Fruit fly (Drosophila melanogaster) whole organism, embryonic: ENCODE results near the gene fusl.

ENCODE experiments used
- Antp ChIP-seq: fragments of 200-800 bp; sonication (Bioruptor generic); optimal IDR thresholded peaks from 3 replicates; lab custom pipeline; 2016; ENCODE audit warnings: missing biosample characterization, missing genetic modification characterization
- Atf-2 ChIP-seq: fragments of 200-800 bp; sonication (Bioruptor generic); optimal IDR thresholded peaks from 2 replicates; lab custom pipeline; 2016; ENCODE audit warnings: missing biosample characterization, missing genetic modification characterization
- Blimp-1 ChIP-seq: fragments of 200-800 bp; sonication (Bioruptor generic); optimal IDR thresholded peaks from 3 replicates; lab custom pipeline; 2018; ENCODE audit warnings: missing biosample characterization, missing genetic modification characterization, mild to moderate bottlenecking, moderate library complexity, missing genetic modification reagents
- CG11093 ChIP-seq: fragments of 200-800 bp; sonication (Bioruptor generic); IDR thresholded peaks from 3 replicates; pipeline ENCODE4 v1.3.6; 2022; ENCODE audit warnings: missing biosample characterization, missing genetic modification characterization
- CG12744 ChIP-seq: fragments of 200-800 bp; sonication (Bioruptor generic); optimal IDR thresholded peaks from 2 replicates; lab custom pipeline; 2016; ENCODE audit warnings: missing biosample characterization, missing genetic modification characterization
- CG1602 ChIP-seq: fragments of 200-800 bp; sonication (Bioruptor generic); optimal IDR thresholded peaks from 3 replicates; lab custom pipeline; 2016; ENCODE audit warnings: missing biosample characterization, missing genetic modification characterization
- CG17328 ChIP-seq: fragments of 200-800 bp; sonication (Bioruptor generic); IDR thresholded peaks from 2 replicates; pipeline ENCODE4 v1.3.6; 2022; ENCODE audit warnings: missing biosample characterization, missing genetic modification characterization
- CG17385 ChIP-seq: fragments of 200-800 bp; sonication (Bioruptor generic); optimal IDR thresholded peaks from 3 replicates; lab custom pipeline; 2018; ENCODE audit warnings: missing biosample characterization, mild to moderate bottlenecking, missing genetic modification characterization
- CG17829 ChIP-seq: fragments of 200-800 bp; optimal IDR thresholded peaks from 2 replicates; lab custom pipeline; 2019; ENCODE audit warnings: missing biosample characterization, mild to moderate bottlenecking, missing genetic modification characterization, moderate library complexity
- CG17912 ChIP-seq: fragments of 200-800 bp; sonication (Bioruptor generic); optimal IDR thresholded peaks from 2 replicates; lab custom pipeline; 2018; ENCODE audit warnings: missing biosample characterization, mild to moderate bottlenecking, missing genetic modification characterization
- CG2199 ChIP-seq: fragments of 200-800 bp; sonication (Bioruptor generic); IDR thresholded peaks from 3 replicates; pipeline ENCODE4 v1.3.6; 2022; ENCODE audit warnings: missing biosample characterization, missing genetic modification characterization
- CG3065 ChIP-seq: fragments of 200-800 bp; sonication (Bioruptor generic); optimal IDR thresholded peaks from 2 replicates; lab custom pipeline; 2016; ENCODE audit warnings: missing biosample characterization, missing genetic modification characterization
- CG32532 ChIP-seq: fragments of 200-800 bp; sonication (Bioruptor generic); IDR thresholded peaks from 2 replicates; pipeline ENCODE4 v1.3.6; 2022; ENCODE audit warnings: missing biosample characterization, missing genetic modification characterization
- CG32772 ChIP-seq: fragments of 200-800 bp; sonication (Bioruptor generic); IDR thresholded peaks from 2 replicates; pipeline ENCODE4 v1.3.6; 2022; ENCODE audit warnings: missing biosample characterization, missing genetic modification characterization
- CG3407 ChIP-seq: fragments of 200-800 bp; sonication (Bioruptor generic); optimal IDR thresholded peaks from 2 replicates; lab custom pipeline; 2018; ENCODE audit warnings: missing biosample characterization, mild to moderate bottlenecking, missing genetic modification characterization
- CG3838 ChIP-seq: fragments of 200-800 bp; sonication (Bioruptor generic); optimal IDR thresholded peaks from 3 replicates; lab custom pipeline; 2016; ENCODE audit warnings: missing biosample characterization, missing genetic modification characterization
- CG6854 ChIP-seq: fragments of 200-800 bp; sonication (Bioruptor generic); optimal IDR thresholded peaks from 3 replicates; lab custom pipeline; 2017; ENCODE audit warnings: missing biosample characterization, mild to moderate bottlenecking, missing genetic modification characterization
- CTCF ChIP-seq: fragments of 200-800 bp; sonication (Bioruptor generic); optimal IDR thresholded peaks from 2 replicates; lab custom pipeline; 2017; ENCODE audit warnings: missing biosample characterization, mild to moderate bottlenecking, missing genetic modification characterization, moderate library complexity
- Hr3 ChIP-seq: fragments of 200-800 bp; sonication (Bioruptor generic); optimal IDR thresholded peaks from 3 replicates; lab custom pipeline; 2016; ENCODE audit warnings: missing biosample characterization, missing genetic modification characterization
- Hr78 ChIP-seq, 2 experiments: fragments of 200-800 bp in 1 of 2; fragments of >200 bp in 1 of 2; sonication (Bioruptor generic) in 1 of 2; optimal IDR thresholded peaks; 2 replicates each; lab custom pipeline; 2017 to 2019; ENCODE audit warnings: missing biosample characterization in 2 of 2, missing genetic modification characterization in 2 of 2, mild to moderate bottlenecking in 1 of 2, moderate library complexity in 1 of 2
- Lim3 ChIP-seq: fragments of 200-800 bp; sonication (Bioruptor generic); IDR thresholded peaks from 2 replicates; pipeline ENCODE4 v1.3.6; 2022; ENCODE audit warnings: missing biosample characterization, missing genetic modification characterization
- Mrtf ChIP-seq: fragments of 200-800 bp; sonication (Bioruptor generic); IDR thresholded peaks from 3 replicates; pipeline ENCODE4 v1.3.6; 2022; ENCODE audit warnings: missing biosample characterization, missing genetic modification characterization
- NC2α ChIP-seq: fragments of 200-800 bp; sonication (Bioruptor generic); optimal IDR thresholded peaks from 2 replicates; lab custom pipeline; 2016; ENCODE audit warnings: missing biosample characterization, missing genetic modification characterization
- Poxn ChIP-seq: fragments of 200-800 bp; sonication (Bioruptor generic); IDR thresholded peaks from 2 replicates; pipeline ENCODE4 v1.3.6; 2022; ENCODE audit warnings: missing biosample characterization, missing genetic modification characterization
- Ravus ChIP-seq: fragments of 200-800 bp; sonication (Bioruptor generic); IDR thresholded peaks from 2 replicates; pipeline ENCODE4 v1.3.6; 2022; ENCODE audit warnings: missing biosample characterization, missing genetic modification characterization
- Six4 ChIP-seq: fragments of 200-800 bp; sonication (Bioruptor generic); optimal IDR thresholded peaks from 2 replicates; lab custom pipeline; 2016; ENCODE audit warnings: missing biosample characterization, missing genetic modification characterization
- TFAM ChIP-seq: fragments of 200-800 bp; sonication (Bioruptor generic); optimal IDR thresholded peaks from 2 replicates; lab custom pipeline; 2017; ENCODE audit warnings: missing biosample characterization, missing genetic modification characterization, inconsistent platforms
- Usf ChIP-seq: fragments of 200-800 bp; sonication (Bioruptor generic); optimal IDR thresholded peaks from 2 replicates; lab custom pipeline; 2017; ENCODE audit warnings: missing genotype, missing biosample characterization, missing genetic modification characterization
- ash1 ChIP-seq: fragments of 200-800 bp; sonication (Bioruptor generic); optimal IDR thresholded peaks from 2 replicates; lab custom pipeline; 2018; ENCODE audit warnings: missing biosample characterization, mild to moderate bottlenecking, missing genetic modification characterization
- az2 ChIP-seq: fragments of 200-800 bp; sonication (Bioruptor generic); optimal IDR thresholded peaks from 3 replicates; lab custom pipeline; 2016; ENCODE audit warnings: missing biosample characterization, missing genetic modification characterization
- bab2 ChIP-seq: fragments of 200-800 bp; sonication (Bioruptor generic); optimal IDR thresholded peaks from 2 replicates; lab custom pipeline; 2016; ENCODE audit warnings: missing biosample characterization, missing genetic modification characterization
- bcd ChIP-seq: fragments of 200-800 bp; sonication (Bioruptor generic); optimal IDR thresholded peaks from 2 replicates; lab custom pipeline; 2017; ENCODE audit warnings: missing biosample characterization, mild to moderate bottlenecking, missing genetic modification characterization
- ci ChIP-seq: fragments of 200-800 bp; sonication (Bioruptor generic); IDR thresholded peaks from 3 replicates; pipeline ENCODE4 v1.3.6; 2022; ENCODE audit warnings: missing biosample characterization, missing genetic modification characterization
- croc ChIP-seq: fragments of 200-800 bp; sonication (Bioruptor generic); conservative IDR thresholded peaks from 3 replicates; pipeline ENCODE4 v1.3.6; 2022; ENCODE audit warnings: missing biosample characterization, missing genetic modification characterization
- crp ChIP-seq, 2 experiments: fragments of 200-800 bp; sonication (Bioruptor generic); optimal IDR thresholded peaks; 2 replicates in 1 of 2; 3 replicates in 1 of 2; lab custom pipeline; 2017; ENCODE audit warnings: missing biosample characterization in 2 of 2, missing genetic modification characterization in 2 of 2, mild to moderate bottlenecking in 1 of 2, moderate library complexity in 1 of 2
- dmrt99B ChIP-seq: fragments of 200-800 bp; sonication (Bioruptor generic); optimal IDR thresholded peaks from 2 replicates; lab custom pipeline; 2018; ENCODE audit warnings: missing biosample characterization, mild to moderate bottlenecking, missing genetic modification characterization, moderate library complexity
- fru ChIP-seq: fragments of >200 bp; optimal IDR thresholded peaks from 2 replicates; lab custom pipeline; 2017
- ftz-f1 ChIP-seq: fragments of 200-800 bp; sonication (Bioruptor generic); optimal IDR thresholded peaks from 2 replicates; lab custom pipeline; 2016; ENCODE audit warnings: missing biosample characterization, missing genetic modification characterization
- gce ChIP-seq: fragments of 200-800 bp; sonication (Bioruptor generic); IDR thresholded peaks from 3 replicates; pipeline ENCODE4 v1.3.6; 2022; ENCODE audit warnings: missing biosample characterization, missing genetic modification characterization
- hth ChIP-seq: fragments of >200 bp; optimal IDR thresholded peaks from 2 replicates; lab custom pipeline; 2017; ENCODE audit warnings: inconsistent platforms
- inv ChIP-seq: fragments of 200-800 bp; sonication (Bioruptor generic); IDR thresholded peaks from 2 replicates; pipeline ENCODE4 v1.3.6; 2022; ENCODE audit warnings: missing biosample characterization, missing genetic modification characterization; ENCODE audit not compliant: partially characterized antibody
- knrl ChIP-seq: fragments of 200-800 bp; sonication (Bioruptor generic); IDR thresholded peaks from 3 replicates; pipeline ENCODE4 v1.3.6; 2022; ENCODE audit warnings: missing biosample characterization, missing genetic modification characterization; ENCODE audit not compliant: partially characterized antibody
- lab ChIP-seq: fragments of 200-800 bp; sonication (Bioruptor generic); optimal IDR thresholded peaks from 3 replicates; lab custom pipeline; 2017; ENCODE audit warnings: missing biosample characterization, missing genetic modification characterization, mild to moderate bottlenecking, moderate library complexity, missing genetic modification reagents
- nerfin-2 ChIP-seq: fragments of 200-800 bp; sonication (Bioruptor generic); IDR thresholded peaks from 2 replicates; pipeline ENCODE4 v1.3.6; 2022; ENCODE audit warnings: missing biosample characterization, missing genetic modification characterization; ENCODE audit not compliant: partially characterized antibody
- sim ChIP-seq: fragments of 200-800 bp; sonication (Bioruptor generic); IDR thresholded peaks from 2 replicates; pipeline ENCODE4 v1.3.6; 2022; ENCODE audit warnings: missing biosample characterization, missing genetic modification characterization
- slbo ChIP-seq: fragments of 200-800 bp; sonication (Bioruptor generic); IDR thresholded peaks from 2 replicates; pipeline ENCODE4 v1.3.6; 2022; ENCODE audit warnings: missing biosample characterization, missing genetic modification characterization
- slp2 ChIP-seq: fragments of 200-800 bp; sonication (Bioruptor generic); optimal IDR thresholded peaks from 2 replicates; lab custom pipeline; 2016; ENCODE audit warnings: missing biosample characterization, missing genetic modification characterization
- stc ChIP-seq: fragments of 200-800 bp; sonication (Bioruptor generic); IDR thresholded peaks from 2 replicates; pipeline ENCODE4 v1.3.6; 2022; ENCODE audit warnings: missing biosample characterization, missing genetic modification characterization
- usp ChIP-seq: fragments of >200 bp; optimal IDR thresholded peaks from 2 replicates; lab custom pipeline; 2017; ENCODE audit warnings: missing biosample characterization, missing genetic modification characterization
- vvl ChIP-seq: fragments of 200-800 bp; sonication (Bioruptor generic); IDR thresholded peaks from 2 replicates; pipeline ENCODE4 v1.3.6; 2022; ENCODE audit warnings: missing biosample characterization, missing genetic modification characterization
- wek ChIP-seq: fragments of 200-800 bp; sonication (Bioruptor generic); optimal IDR thresholded peaks from 3 replicates; lab custom pipeline; 2018; ENCODE audit warnings: missing biosample characterization, mild to moderate bottlenecking, missing genetic modification characterization, moderate library complexity

The fusl gene

dm6 chr2L:5303044-5303904, 34.6 kb downstream of the fusl start (continued):
- no peak for TF ChIP-seq inv
- no peak for TF ChIP-seq stc (GFP tag; lab: Robert Waterston, UW)
- no peak for TF ChIP-seq TFAM
- TF ChIP-seq CG12744 (GFP tag; lab: Kevin White, UChicago) = no peak
- TF ChIP-seq slbo (GFP tag; lab: Robert Waterston, UW) = peak; percentile 37; the same call in 1 of the 2 replicates
- peak; percentile 17 for TF ChIP-seq dmrt99B
- TF ChIP-seq crp (GFP tag; optimal IDR thresholded peaks at IDR 0.05; lab: Kevin White, UChicago) = no peak
- no peak for TF ChIP-seq az2 (GFP tag; lab: Kevin White, UChicago)
- no peak for TF ChIP-seq CG11093 (GFP tag; lab: Robert Waterston, UW)
- peak; percentile 42 for TF ChIP-seq bcd
- TF ChIP-seq CTCF (GFP tag; lab: Kevin White, UChicago) = no peak
- TF ChIP-seq gce (GFP tag; lab: Robert Waterston, UW) = 0 out of 3 replicates have a peak, but pooled peaks have one; percentile 16
- peak; percentile 69 for TF ChIP-seq lab (GFP tag; lab: Kevin White, UChicago)
- TF ChIP-seq Hr3 (GFP tag; lab: Kevin White, UChicago) = no peak
- TF ChIP-seq bab2 = no peak
- TF ChIP-seq vvl = peak; percentile 9; the same call in 1 of the 2 replicates
- TF ChIP-seq ash1 (GFP tag; lab: Kevin White, UChicago) = no peak
- no peak for TF ChIP-seq CG6854
- TF ChIP-seq Poxn (GFP tag; lab: Robert Waterston, UW) = no peak
- TF ChIP-seq CG17385 = no peak
- no peak for TF ChIP-seq CG3065
- TF ChIP-seq CG3838 (GFP tag; lab: Kevin White, UChicago) = no peak
- TF ChIP-seq Six4 (GFP tag; lab: Kevin White, UChicago) = no peak
- no peak for TF ChIP-seq Hr78 (GFP tag; optimal IDR thresholded peaks at IDR 0.05; lab: Kevin White, UChicago)
- TF ChIP-seq NC2α = no peak
- TF ChIP-seq nerfin-2 (GFP tag; lab: Robert Waterston, UW) = no peak
- TF ChIP-seq CG32532 = no peak
- TF ChIP-seq knrl (GFP tag; lab: Robert Waterston, UW) = no peak
- TF ChIP-seq wek (GFP tag; lab: Kevin White, UChicago) = peak; percentile 22
- TF ChIP-seq Antp (GFP tag; lab: Kevin White, UChicago) = peak; percentile 18
- peak; percentile 53; the same call in 2 of the 3 replicates for TF ChIP-seq ci (GFP tag; lab: Robert Waterston, UW)
- TF ChIP-seq Lim3 (GFP tag; lab: Robert Waterston, UW) = no peak
- TF ChIP-seq hth (lab: Kevin White, UChicago) = no peak
- TF ChIP-seq CG17829 (tag; lab: Kevin White, UChicago) = no peak
- no peak for TF ChIP-seq CG1602 (GFP tag; lab: Kevin White, UChicago)
- no peak for TF ChIP-seq Atf-2 (GFP tag; lab: Kevin White, UChicago)
- TF ChIP-seq CG17912 = no peak
- TF ChIP-seq sim = no peak
- no peak for TF ChIP-seq usp (GFP tag; lab: Kevin White, UChicago)
- TF ChIP-seq croc = no peak
- no peak for TF ChIP-seq slp2
- TF ChIP-seq Usf (GFP tag; lab: Kevin White, UChicago) = no peak
- no peak for TF ChIP-seq CG32772 (GFP tag; lab: Robert Waterston, UW)
- no peak for TF ChIP-seq Ravus
- no peak for TF ChIP-seq CG17328
- no peak for TF ChIP-seq CG2199 (GFP tag; lab: Robert Waterston, UW)
- TF ChIP-seq Mrtf (GFP tag; lab: Robert Waterston, UW) = no peak
- no peak for TF ChIP-seq ftz-f1 (GFP tag; lab: Kevin White, UChicago)
- TF ChIP-seq CG3407 = peak; percentile 36
- TF ChIP-seq Blimp-1 (GFP tag; lab: Kevin White, UChicago) = peak; percentile 23
- no peak for TF ChIP-seq fru (lab: Kevin White, UChicago)
